Fruit fly (Drosophila melanogaster) whole organism, wandering third instar larva: ENCODE data around the gene CG43288.

Source experiments
- HLH106 ChIP-seq: fragments of 200-800 bp; optimal IDR thresholded peaks from 3 replicates; lab custom pipeline; 2019; ENCODE audit warnings: missing biosample characterization, mild to moderate bottlenecking, missing genetic modification characterization, moderate library complexity
- Hr83 ChIP-seq: fragments of 200-300 bp; sonication (Bioruptor generic); optimal IDR thresholded peaks from 2 replicates; lab custom pipeline; 2016; ENCODE audit warnings: missing biosample characterization, mild to moderate bottlenecking, missing genetic modification characterization, moderate library complexity; ENCODE audit not compliant: poor library complexity, severe bottlenecking
- Sp1 ChIP-seq: fragments of 200-800 bp; sonication (Bioruptor generic); optimal IDR thresholded peaks from 3 replicates; lab custom pipeline; 2019; ENCODE audit warnings: missing biosample characterization, mild to moderate bottlenecking, missing genetic modification characterization, moderate library complexity
- br ChIP-seq: fragments of 200-800 bp; sonication (Bioruptor generic); optimal IDR thresholded peaks from 2 replicates; lab custom pipeline; 2016; ENCODE audit warnings: missing biosample characterization, missing genetic modification characterization
- brk ChIP-seq: fragments of 200-800 bp; sonication (Bioruptor generic); optimal IDR thresholded peaks from 2 replicates; lab custom pipeline; 2016; ENCODE audit warnings: missing biosample characterization, mild to moderate bottlenecking, missing genetic modification characterization
- fru ChIP-seq: fragments of 200-800 bp; sonication (Bioruptor generic); optimal IDR thresholded peaks from 3 replicates; lab custom pipeline; 2016; ENCODE audit warnings: missing biosample characterization, mild to moderate bottlenecking, missing genetic modification characterization
- psq ChIP-seq: fragments of 200-800 bp; sonication (Bioruptor generic); optimal IDR thresholded peaks from 3 replicates; lab custom pipeline; 2017; ENCODE audit warnings: missing biosample characterization, mild to moderate bottlenecking, missing genetic modification characterization, moderate library complexity
- usp ChIP-seq: fragments of >200 bp; optimal IDR thresholded peaks from 2 replicates; lab custom pipeline; 2017; ENCODE audit warnings: missing biosample characterization, missing genetic modification characterization

dm6 chrX:4217870-4218269 is 5.0 kb downstream of the CG43288 start, which contains the start of gene CG15570:
- TF ChIP-seq fru (no peak), psq (GFP tag; lab: Kevin White, UChicago) (no peak), brk (no peak), HLH106 (tag; lab: Kevin White, UChicago) (no peak), br (GFP tag; lab: Kevin White, UChicago) (no peak), Hr83 (GFP tag; lab: Kevin White, UChicago) (no peak), usp (GFP tag; lab: Kevin White, UChicago) (no peak), Sp1 (GFP tag; lab: Kevin White, UChicago) (no peak)
